Worm (Caenorhabditis elegans): ENCODE measurements around the gene T20G5.12.
A peak's percentile ranks its signal among the peaks of the same experiment; 100 is the strongest.

DNA sequence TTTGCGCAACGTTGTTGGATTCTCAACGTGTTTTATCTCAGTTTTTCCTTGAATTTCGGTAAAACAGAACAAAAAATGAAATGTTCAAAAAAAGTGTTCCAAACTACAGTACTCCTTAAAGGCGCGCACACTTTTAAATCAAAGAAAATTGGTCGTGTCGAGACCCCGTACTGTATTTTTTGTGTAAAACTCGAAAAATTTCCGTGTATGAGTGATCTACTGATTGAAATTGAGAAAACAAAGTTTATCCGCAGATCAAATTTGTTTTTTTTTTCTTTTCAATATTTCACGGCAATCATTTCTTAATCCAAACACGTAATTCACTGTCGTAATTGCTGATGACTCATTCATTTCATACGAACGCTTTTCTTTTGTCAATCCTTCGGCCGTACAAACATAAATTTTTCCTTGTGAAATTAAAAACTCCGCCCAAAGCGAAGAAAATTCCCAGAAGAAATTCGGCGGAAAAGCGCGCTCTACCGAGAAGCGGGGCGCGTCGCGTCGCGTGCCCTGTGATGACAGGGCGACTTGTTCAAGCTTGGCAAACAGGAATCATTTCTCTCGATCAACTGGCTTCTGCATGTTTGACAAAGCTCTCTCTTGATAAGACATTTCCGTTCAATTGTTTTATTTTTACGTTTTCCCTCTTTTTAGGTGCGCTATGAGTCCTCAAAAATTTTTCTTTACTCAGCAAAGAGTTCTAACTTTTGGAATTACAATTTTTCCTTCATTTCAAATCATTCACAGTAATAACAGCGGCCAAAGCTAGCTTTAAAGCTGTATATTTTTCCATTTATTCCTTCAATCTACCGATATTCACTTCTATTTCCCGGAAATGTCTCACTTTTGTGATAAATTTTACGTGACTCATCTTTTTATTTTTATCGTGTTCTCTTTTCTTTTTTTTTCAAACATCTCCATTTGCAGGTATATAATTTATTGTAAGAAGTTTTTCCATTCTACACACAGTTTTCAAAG is 1.8 kb downstream of the T20G5.12 start, which contains the start of gene chc-1:
- TF ChIP-seq nhr-90 (tag; optimal IDR thresholded peaks at IDR 0.05) (no peak), somi-1 (GFP tag; optimal IDR thresholded peaks at IDR 0.05) (no peak), nfya-1 (tag; optimal IDR thresholded peaks at IDR 0.05; ENCODE audit: borderline replicate concordance, insufficient read depth) (no peak), madf-3 (GFP tag; IDR thresholded peaks at IDR 0.05) (peak; percentile 89), ceh-58 (GFP tag; IDR thresholded peaks at IDR 0.05) (no peak)
